Worm (Caenorhabditis elegans) whole organism, midembryonic: ENCODE measurements around the gene clec-38.

Experiments used
- cog-1 ChIP-seq: sonication (generic microtip); optimal IDR thresholded peaks from 2 replicates; lab custom pipeline; 2016; ENCODE audit warnings: missing genetic modification characterization, missing compliant biosample characterization
- flt-1 ChIP-seq: fragments of 200-800 bp; sonication (Bioruptor generic); IDR thresholded peaks from 2 replicates; pipeline ENCODE4 v1.3.6; 2022; ENCODE audit warnings: missing genetic modification characterization, missing compliant biosample characterization
- ref-1 ChIP-seq: fragments of 200-800 bp; sonication (Bioruptor generic); conservative IDR thresholded peaks from 2 replicates; pipeline ENCODE4 v1.3.6; 2022; ENCODE audit warnings: missing genetic modification reagents, missing genetic modification characterization, missing compliant biosample characterization
- tab-1 ChIP-seq: fragments of 200-800 bp; sonication (Bioruptor generic); IDR thresholded peaks from 2 replicates; pipeline ENCODE4 v1.3.6; 2022; ENCODE audit warnings: missing genetic modification characterization, missing compliant biosample characterization
- ztf-23 ChIP-seq: fragments of 200-800 bp; sonication (Bioruptor generic); IDR thresholded peaks from 2 replicates; pipeline ENCODE4 v1.3.6; 2022; ENCODE audit warnings: missing genetic modification reagents, missing genetic modification characterization, missing compliant biosample characterization

ce11 chrV:16687227-16687626 is 48.2 kb downstream of the clec-38 start, which contains the start of gene srz-102:
- TF ChIP-seq tab-1 = no peak
- no peak for TF ChIP-seq flt-1
- TF ChIP-seq ztf-23 = no peak
- no peak for TF ChIP-seq ref-1 (GFP tag; lab: Robert Waterston, UW)
- TF ChIP-seq cog-1 = no peak
